Worm (Caenorhabditis elegans) whole organism, late embryonic: ENCODE results near the gene col-75.

Experiments used
- C08G9.2 ChIP-seq: sonication (generic microtip); optimal IDR thresholded peaks from 2 replicates; lab custom pipeline; 2016; ENCODE audit warnings: mild to moderate bottlenecking, missing genetic modification characterization, moderate library complexity, missing compliant biosample characterization
- F13H6.1 ChIP-seq: sonication (generic microtip); optimal IDR thresholded peaks from 2 replicates; lab custom pipeline; 2016; ENCODE audit warnings: missing genetic modification characterization, missing compliant biosample characterization
- ceh-22 ChIP-seq: sonication (generic microtip); optimal IDR thresholded peaks from 2 replicates; lab custom pipeline; 2017; ENCODE audit warnings: missing biosample characterization, missing genetic modification characterization
- ceh-34 ChIP-seq: sonication (generic microtip); optimal IDR thresholded peaks from 2 replicates; lab custom pipeline; 2016; ENCODE audit warnings: mild to moderate bottlenecking, missing genetic modification characterization, missing compliant biosample characterization
- dve-1 ChIP-seq: sonication (generic microtip); optimal IDR thresholded peaks from 2 replicates; lab custom pipeline; 2017; ENCODE audit warnings: antibody characterized with exemption, mild to moderate bottlenecking, missing genetic modification characterization, missing compliant biosample characterization
- fkh-6 ChIP-seq: sonication (generic microtip); optimal IDR thresholded peaks from 2 replicates; lab custom pipeline; 2016; ENCODE audit warnings: missing genetic modification characterization, missing compliant biosample characterization
- gmeb-2 ChIP-seq: sonication (generic microtip); optimal IDR thresholded peaks from 2 replicates; lab custom pipeline; 2016; ENCODE audit warnings: missing genetic modification characterization, inconsistent platforms, missing compliant biosample characterization
- lim-6 ChIP-seq: sonication (generic microtip); optimal IDR thresholded peaks from 2 replicates; lab custom pipeline; 2016; ENCODE audit warnings: missing genetic modification characterization, missing compliant biosample characterization
- lin-11 ChIP-seq: fragments of 200-800 bp; sonication (Bioruptor generic); optimal IDR thresholded peaks from 2 replicates; lab custom pipeline; 2018; ENCODE audit warnings: mild to moderate bottlenecking, missing genetic modification characterization, missing compliant biosample characterization
- nfya-1 ChIP-seq: sonication (generic microtip); optimal IDR thresholded peaks from 2 replicates; lab custom pipeline; 2017; ENCODE audit warnings: missing genetic modification characterization, mild to moderate bottlenecking, missing compliant biosample characterization, antibody characterized with exemption, moderate library complexity
- pag-3 ChIP-seq: sonication (generic microtip); optimal IDR thresholded peaks from 2 replicates; lab custom pipeline; 2016; ENCODE audit warnings: missing compliant biosample characterization, missing genetic modification characterization, borderline replicate concordance
- rnt-1 ChIP-seq: sonication (generic microtip); optimal IDR thresholded peaks from 2 replicates; lab custom pipeline; 2016; ENCODE audit warnings: missing genetic modification characterization, missing compliant biosample characterization
- sox-2 ChIP-seq: fragments of 200-800 bp; sonication (Bioruptor generic); IDR thresholded peaks from 2 replicates; pipeline ENCODE4 v1.3.6; 2022; ENCODE audit warnings: missing genetic modification reagents, missing genetic modification characterization, missing compliant biosample characterization
- tbx-2 ChIP-seq: sonication (generic microtip); optimal IDR thresholded peaks from 2 replicates; lab custom pipeline; 2016; ENCODE audit warnings: missing genetic modification characterization, missing compliant biosample characterization

DNA sequence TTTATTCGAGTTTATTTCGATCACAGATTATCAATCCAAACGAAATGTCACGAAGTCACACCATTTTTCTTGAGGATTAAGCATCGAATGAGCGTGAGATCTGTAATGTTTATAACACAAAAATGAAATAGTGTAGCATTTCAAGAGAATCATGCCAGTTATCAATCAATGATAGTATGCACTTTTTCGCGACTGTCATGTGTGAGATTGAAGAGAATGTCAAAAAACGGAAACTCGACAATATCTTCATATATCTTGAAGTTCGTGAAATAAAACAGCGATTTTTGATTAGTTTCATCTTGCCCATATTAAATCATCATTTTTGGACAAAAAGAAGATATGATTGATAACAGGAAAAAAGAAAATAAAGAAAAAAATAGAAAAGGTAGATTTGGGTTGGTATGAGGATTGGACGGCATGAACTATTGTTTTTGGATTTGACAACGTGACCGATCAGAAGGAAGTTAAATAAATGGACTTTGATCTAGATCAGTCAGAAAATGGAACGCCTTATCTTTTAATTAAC, 47.0 kb upstream of the col-75 start:
- TF ChIP-seq tbx-2 (tag; lab: Kevin White, UChicago): no peak
- TF ChIP-seq ceh-22 (tag; lab: Kevin White, UChicago): no peak
- TF ChIP-seq pag-3: no peak
- no peak for TF ChIP-seq lim-6
- no peak for TF ChIP-seq dve-1
- no peak for TF ChIP-seq ceh-34 (tag; lab: Kevin White, UChicago)
- TF ChIP-seq lin-11 (tag; lab: Kevin White, UChicago): no peak
- TF ChIP-seq rnt-1 (tag; lab: Kevin White, UChicago): no peak
- no peak for TF ChIP-seq C08G9.2 (tag; lab: Kevin White, UChicago)
- TF ChIP-seq F13H6.1 (tag; lab: Kevin White, UChicago): no peak
- TF ChIP-seq sox-2 (GFP tag; lab: Robert Waterston, UW): no peak
- TF ChIP-seq gmeb-2 (tag; lab: Kevin White, UChicago): no peak
- TF ChIP-seq fkh-6 (tag; lab: Kevin White, UChicago): no peak
- TF ChIP-seq nfya-1 (tag; lab: Kevin White, UChicago): no peak
